Fruit fly (Drosophila melanogaster) whole organism, embryonic: Measurements from ENCODE around the gene CG31287.

Experiments
- Abd-B ChIP-seq: fragments of 200-800 bp; sonication (Bioruptor generic); optimal IDR thresholded peaks from 2 replicates; lab custom pipeline; 2018; ENCODE audit warnings: missing biosample characterization, mild to moderate bottlenecking, missing genetic modification characterization, moderate library complexity
- C15 ChIP-seq: fragments of 200-800 bp; sonication (Bioruptor generic); IDR thresholded peaks from 3 replicates; pipeline ENCODE4 v1.3.6; 2022; ENCODE audit warnings: missing biosample characterization, missing genetic modification characterization
- CG10431 ChIP-seq: fragments of 200-800 bp; sonication (Bioruptor generic); optimal IDR thresholded peaks from 3 replicates; lab custom pipeline; 2018; ENCODE audit warnings: missing biosample characterization, mild to moderate bottlenecking, missing genetic modification characterization
- CG11093 ChIP-seq: fragments of 200-800 bp; sonication (Bioruptor generic); IDR thresholded peaks from 3 replicates; pipeline ENCODE4 v1.3.6; 2022; ENCODE audit warnings: missing biosample characterization, missing genetic modification characterization
- CG12391 ChIP-seq: fragments of 200-800 bp; sonication (Bioruptor generic); optimal IDR thresholded peaks from 3 replicates; lab custom pipeline; 2018; ENCODE audit warnings: missing biosample characterization, mild to moderate bottlenecking, missing genetic modification characterization, moderate library complexity
- CG12942 ChIP-seq: fragments of 200-800 bp; sonication (Bioruptor generic); optimal IDR thresholded peaks from 3 replicates; lab custom pipeline; 2016; ENCODE audit warnings: missing biosample characterization, missing genetic modification characterization
- CG1529 ChIP-seq: fragments of 200-800 bp; sonication (Bioruptor generic); optimal IDR thresholded peaks from 3 replicates; lab custom pipeline; 2018; ENCODE audit warnings: missing biosample characterization, missing genetic modification characterization
- CG16863 ChIP-seq: fragments of 200-800 bp; sonication (Bioruptor generic); optimal IDR thresholded peaks from 3 replicates; lab custom pipeline; 2016; ENCODE audit warnings: missing biosample characterization, missing genetic modification characterization
- CG17829 ChIP-seq: fragments of 200-800 bp; optimal IDR thresholded peaks from 2 replicates; lab custom pipeline; 2019; ENCODE audit warnings: missing biosample characterization, mild to moderate bottlenecking, missing genetic modification characterization, moderate library complexity
- CG3163 ChIP-seq: fragments of 200-800 bp; sonication (Bioruptor generic); optimal IDR thresholded peaks from 3 replicates; lab custom pipeline; 2016; ENCODE audit warnings: missing biosample characterization, missing genetic modification characterization
- CG3838 ChIP-seq: fragments of 200-800 bp; sonication (Bioruptor generic); optimal IDR thresholded peaks from 3 replicates; lab custom pipeline; 2016; ENCODE audit warnings: missing biosample characterization, missing genetic modification characterization
- CG6272 ChIP-seq: fragments of 200-800 bp; sonication (Bioruptor generic); IDR thresholded peaks from 2 replicates; pipeline ENCODE4 v1.3.6; 2022; ENCODE audit warnings: missing biosample characterization, missing genetic modification characterization
- CG7556 ChIP-seq: fragments of 200-800 bp; sonication (Bioruptor generic); optimal IDR thresholded peaks from 2 replicates; lab custom pipeline; 2017; ENCODE audit warnings: missing biosample characterization, mild to moderate bottlenecking, missing genetic modification characterization
- CG7745 ChIP-seq: fragments of 200-800 bp; sonication (Bioruptor generic); optimal IDR thresholded peaks from 2 replicates; lab custom pipeline; 2018; ENCODE audit warnings: missing biosample characterization, mild to moderate bottlenecking, missing genetic modification characterization, moderate library complexity
- CG8765 ChIP-seq: fragments of 200-800 bp; sonication (Bioruptor generic); IDR thresholded peaks from 2 replicates; pipeline ENCODE4 v1.3.6; 2022; ENCODE audit warnings: missing biosample characterization, missing genetic modification characterization
- Camta ChIP-seq: fragments of 200-800 bp; sonication (Bioruptor generic); optimal IDR thresholded peaks from 2 replicates; lab custom pipeline; 2016; ENCODE audit warnings: missing biosample characterization, missing genetic modification characterization
- Dbx ChIP-seq: fragments of 200-800 bp; sonication (Bioruptor generic); IDR thresholded peaks from 3 replicates; pipeline ENCODE4 v1.3.6; 2022; ENCODE audit warnings: missing biosample characterization, missing genetic modification characterization
- Dip2 ChIP-seq: fragments of 200-800 bp; sonication (Bioruptor generic); IDR thresholded peaks from 2 replicates; pipeline ENCODE4 v1.3.6; 2022; ENCODE audit warnings: missing biosample characterization, missing genetic modification characterization
- Dll ChIP-seq: fragments of 200-800 bp; sonication (Bioruptor generic); IDR thresholded peaks from 4 replicates; pipeline ENCODE4 v1.3.6; 2022; ENCODE audit warnings: missing biosample characterization, missing genetic modification characterization; ENCODE audit not compliant: partially characterized antibody
- Hey ChIP-seq: fragments of 200-800 bp; sonication (Bioruptor generic); optimal IDR thresholded peaks from 3 replicates; lab custom pipeline; 2018; ENCODE audit warnings: missing biosample characterization, mild to moderate bottlenecking, missing genetic modification characterization
- Hr51 ChIP-seq, 2 experiments: fragments of 200-800 bp; sonication (Bioruptor generic); optimal IDR thresholded peaks; 2 replicates in 1 of 2; 3 replicates in 1 of 2; lab custom pipeline; 2016 to 2018; ENCODE audit warnings: missing biosample characterization in 2 of 2, missing genetic modification characterization in 2 of 2, mild to moderate bottlenecking in 1 of 2, moderate library complexity in 1 of 2
- Lhr ChIP-seq: fragments of 200-800 bp; sonication (Bioruptor generic); optimal IDR thresholded peaks from 3 replicates; lab custom pipeline; 2017; ENCODE audit warnings: mild to moderate bottlenecking, missing biosample characterization, missing genetic modification reagents, missing genetic modification characterization
- NC2α ChIP-seq: fragments of 200-800 bp; sonication (Bioruptor generic); optimal IDR thresholded peaks from 2 replicates; lab custom pipeline; 2016; ENCODE audit warnings: missing biosample characterization, missing genetic modification characterization
- Ravus ChIP-seq: fragments of 200-800 bp; sonication (Bioruptor generic); IDR thresholded peaks from 2 replicates; pipeline ENCODE4 v1.3.6; 2022; ENCODE audit warnings: missing biosample characterization, missing genetic modification characterization
- Side ChIP-seq: fragments of 200-800 bp; sonication (Bioruptor generic); optimal IDR thresholded peaks from 2 replicates; lab custom pipeline; 2016; ENCODE audit warnings: missing biosample characterization, missing genetic modification characterization
- Trl ChIP-seq, 3 experiments: fragments of >200 bp in 2 of 3; fragments of 200-800 bp in 1 of 3; sonication (Bioruptor generic) in 1 of 3; optimal IDR thresholded peaks; 2 replicates in 1 of 3; 3 replicates in 2 of 3; lab custom pipeline; 2016 to 2017; ENCODE audit warnings: missing biosample characterization in 1 of 3, missing genetic modification characterization in 1 of 3
- Vsx1 ChIP-seq: fragments of 200-800 bp; sonication (Bioruptor generic); optimal IDR thresholded peaks from 2 replicates; lab custom pipeline; 2017; ENCODE audit warnings: missing biosample characterization, mild to moderate bottlenecking, missing genetic modification characterization, missing genetic modification reagents
- bab2 ChIP-seq: fragments of 200-800 bp; sonication (Bioruptor generic); optimal IDR thresholded peaks from 2 replicates; lab custom pipeline; 2016; ENCODE audit warnings: missing biosample characterization, missing genetic modification characterization
- br ChIP-seq: fragments of >200 bp; optimal IDR thresholded peaks from 2 replicates; lab custom pipeline; 2017
- fru ChIP-seq: fragments of >200 bp; optimal IDR thresholded peaks from 2 replicates; lab custom pipeline; 2017
- grn ChIP-seq: fragments of 200-800 bp; sonication (Bioruptor generic); optimal IDR thresholded peaks from 3 replicates; lab custom pipeline; 2017; ENCODE audit warnings: missing biosample characterization, missing genetic modification characterization
- hb ChIP-seq: fragments of 200-800 bp; sonication (Bioruptor generic); IDR thresholded peaks from 3 replicates; pipeline ENCODE4 v1.3.6; 2022; ENCODE audit warnings: missing biosample characterization, missing genetic modification characterization; ENCODE audit not compliant: partially characterized antibody
- ind ChIP-seq: fragments of 200-800 bp; sonication (Bioruptor generic); optimal IDR thresholded peaks from 3 replicates; lab custom pipeline; 2016; ENCODE audit warnings: missing biosample characterization, missing genetic modification characterization
- knrl ChIP-seq: fragments of 200-800 bp; sonication (Bioruptor generic); IDR thresholded peaks from 3 replicates; pipeline ENCODE4 v1.3.6; 2022; ENCODE audit warnings: missing biosample characterization, missing genetic modification characterization; ENCODE audit not compliant: partially characterized antibody
- pan ChIP-seq, 4 experiments: fragments of >200 bp in 3 of 4; fragments of 200-800 bp in 1 of 4; sonication (Bioruptor generic) in 1 of 4; optimal IDR thresholded peaks in 3 of 4; IDR thresholded peaks in 1 of 4; 2 replicates each; pipeline versions ENCODE4 v1.3.6 to Lab custom; 2017 to 2022; ENCODE audit warnings: missing biosample characterization in 2 of 4, missing genetic modification characterization in 2 of 4, mixed read lengths in 1 of 4
- pb ChIP-seq: fragments of 200-800 bp; sonication (Bioruptor generic); optimal IDR thresholded peaks from 3 replicates; lab custom pipeline; 2016; ENCODE audit warnings: missing biosample characterization, missing genetic modification characterization
- pfk ChIP-seq: fragments of 200-800 bp; sonication (Bioruptor generic); optimal IDR thresholded peaks from 2 replicates; lab custom pipeline; 2018; ENCODE audit warnings: missing biosample characterization, mild to moderate bottlenecking, missing genetic modification characterization, moderate library complexity
- prd ChIP-seq, 3 experiments: fragments of >200 bp in 2 of 3; fragments of 200-800 bp in 1 of 3; sonication (Bioruptor generic) in 1 of 3; optimal IDR thresholded peaks in 2 of 3; IDR thresholded peaks in 1 of 3; 2 replicates in 2 of 3; 3 replicates in 1 of 3; pipeline versions ENCODE4 v1.3.6 to Lab custom; 2017 to 2022; ENCODE audit warnings: missing biosample characterization in 1 of 3, missing genetic modification characterization in 1 of 3
- slp2 ChIP-seq: fragments of 200-800 bp; sonication (Bioruptor generic); optimal IDR thresholded peaks from 2 replicates; lab custom pipeline; 2016; ENCODE audit warnings: missing biosample characterization, missing genetic modification characterization
- stwl ChIP-seq: fragments of 200-800 bp; sonication (Bioruptor generic); optimal IDR thresholded peaks from 3 replicates; lab custom pipeline; 2018; ENCODE audit warnings: missing biosample characterization, mild to moderate bottlenecking, missing genetic modification characterization, moderate library complexity
- tio ChIP-seq: fragments of 200-800 bp; sonication (Bioruptor generic); optimal IDR thresholded peaks from 2 replicates; lab custom pipeline; 2017; ENCODE audit warnings: missing biosample characterization, missing genetic modification characterization, inconsistent platforms
- trem ChIP-seq: fragments of 200-800 bp; optimal IDR thresholded peaks from 3 replicates; lab custom pipeline; 2019; ENCODE audit warnings: missing biosample characterization, mild to moderate bottlenecking, missing genetic modification characterization, moderate library complexity
- tup ChIP-seq: fragments of 200-800 bp; sonication (Bioruptor generic); optimal IDR thresholded peaks from 2 replicates; lab custom pipeline; 2016; ENCODE audit warnings: missing biosample characterization, mild to moderate bottlenecking, missing genetic modification characterization, moderate library complexity
- usp ChIP-seq: fragments of >200 bp; optimal IDR thresholded peaks from 2 replicates; lab custom pipeline; 2017; ENCODE audit warnings: missing biosample characterization, missing genetic modification characterization
- vnd ChIP-seq: fragments of 200-800 bp; sonication (Bioruptor generic); IDR thresholded peaks from 3 replicates; pipeline ENCODE4 v1.3.6; 2022; ENCODE audit warnings: missing biosample characterization, missing genetic modification characterization; ENCODE audit not compliant: partially characterized antibody
- vvl ChIP-seq: fragments of 200-800 bp; sonication (Bioruptor generic); IDR thresholded peaks from 2 replicates; pipeline ENCODE4 v1.3.6; 2022; ENCODE audit warnings: missing biosample characterization, missing genetic modification characterization
- wek ChIP-seq: fragments of 200-800 bp; sonication (Bioruptor generic); optimal IDR thresholded peaks from 3 replicates; lab custom pipeline; 2018; ENCODE audit warnings: missing biosample characterization, mild to moderate bottlenecking, missing genetic modification characterization, moderate library complexity
- zen2 ChIP-seq: fragments of 200-800 bp; sonication (Bioruptor generic); IDR thresholded peaks from 3 replicates; pipeline ENCODE4 v1.3.6; 2022; ENCODE audit warnings: missing biosample characterization, missing genetic modification characterization; ENCODE audit not compliant: partially characterized antibody

The CG31287 gene

dm6 chr3R:16224415-16225165, 21.4 kb downstream of the CG31287 start (continued):
- peak; percentile 93 for TF ChIP-seq CG3838 (GFP tag; lab: Kevin White, UChicago)
- TF ChIP-seq hb (GFP tag; lab: Robert Waterston, UW), result no peak
- peak; percentile 97 for TF ChIP-seq slp2 (GFP tag; lab: Kevin White, UChicago)
- peak; percentile 50 for TF ChIP-seq stwl (tag; lab: Kevin White, UChicago)
- TF ChIP-seq CG16863 (GFP tag; lab: Kevin White, UChicago), result peak; percentile 97
- no peak for TF ChIP-seq fru (lab: Kevin White, UChicago)
- TF ChIP-seq CG7556 (GFP tag; lab: Kevin White, UChicago), result peak; percentile 99
- TF ChIP-seq usp (GFP tag; lab: Kevin White, UChicago), result no peak
- TF ChIP-seq zen2 (GFP tag; lab: Robert Waterston, UW), result no peak
- TF ChIP-seq Camta, result peak; percentile 97
- peak; percentile 75 for TF ChIP-seq grn (GFP tag; lab: Kevin White, UChicago)
- peak; percentile 74 for TF ChIP-seq wek (GFP tag; lab: Kevin White, UChicago)
- peak; percentile 97 for TF ChIP-seq CG11093
- TF ChIP-seq Lhr (GFP tag; lab: Kevin White, UChicago), result peak; percentile 95
- peak; percentile 96 for TF ChIP-seq NC2α (GFP tag; lab: Kevin White, UChicago)
- peak; percentile 97 for TF ChIP-seq Abd-B (GFP tag; lab: Kevin White, UChicago)
- TF ChIP-seq CG12391 (tag; lab: Kevin White, UChicago), result peak; percentile 99
- no peak for TF ChIP-seq pfk (GFP tag; lab: Kevin White, UChicago)
- peak; percentile 92 for TF ChIP-seq CG12942 (GFP tag; lab: Kevin White, UChicago)
- TF ChIP-seq Dbx (GFP tag; lab: Robert Waterston, UW), result no peak
- peak; percentile 96 for TF ChIP-seq CG6272 (GFP tag; lab: Robert Waterston, UW)
- TF ChIP-seq CG8765 (GFP tag; lab: Robert Waterston, UW), result no peak
- peak; percentile 95 for TF ChIP-seq CG10431 (GFP tag; lab: Kevin White, UChicago)
- peak; percentile 90 for TF ChIP-seq CG3163 (GFP tag; lab: Kevin White, UChicago)
- TF ChIP-seq vvl, result no peak
- peak; percentile 96 to 97 for TF ChIP-seq Trl (optimal IDR thresholded peaks at IDR 0.05; lab: Kevin White, UChicago)
- TF ChIP-seq Trl (GFP tag; optimal IDR thresholded peaks at IDR 0.05; lab: Kevin White, UChicago), result peak; percentile 98
- peak; percentile 95 for TF ChIP-seq trem (tag; lab: Kevin White, UChicago)
- TF ChIP-seq knrl (GFP tag; lab: Robert Waterston, UW), result no peak
- TF ChIP-seq CG1529 (GFP tag; lab: Kevin White, UChicago), result peak; percentile 98
- peak; percentile 98 for TF ChIP-seq CG17829 (tag; lab: Kevin White, UChicago)
- TF ChIP-seq pan (optimal IDR thresholded peaks at IDR 0.05; lab: Kevin White, UChicago), result no peak
- no peak for TF ChIP-seq pan (GFP tag; optimal IDR thresholded peaks at IDR 0.05 in 1 of 2, IDR thresholded peaks at IDR 0.05 in 1 of 2)
- no peak for TF ChIP-seq prd (optimal IDR thresholded peaks at IDR 0.05; lab: Kevin White, UChicago)
- TF ChIP-seq prd (GFP tag; IDR thresholded peaks at IDR 0.05; lab: Robert Waterston, UW), result no peak
- TF ChIP-seq Ravus (GFP tag; lab: Robert Waterston, UW), result no peak
- TF ChIP-seq br (lab: Kevin White, UChicago), result no peak
- peak; percentile 98 for TF ChIP-seq bab2
- no peak for TF ChIP-seq C15 (GFP tag; lab: Robert Waterston, UW)
- peak; percentile 98 for TF ChIP-seq pb (GFP tag; lab: Kevin White, UChicago)
- peak; percentile 95 for TF ChIP-seq Vsx1
- TF ChIP-seq vnd (GFP tag; lab: Robert Waterston, UW), result no peak
- TF ChIP-seq Dll (GFP tag; lab: Robert Waterston, UW), result no peak
- TF ChIP-seq Hr51 (GFP tag; optimal IDR thresholded peaks at IDR 0.05; lab: Kevin White, UChicago), result peak; percentile 97 to 98
- peak; percentile 96 for TF ChIP-seq ind (GFP tag; lab: Kevin White, UChicago)
- TF ChIP-seq Hey (tag; lab: Kevin White, UChicago), result peak; percentile 59
- peak; percentile 98 for TF ChIP-seq Side (GFP tag; lab: Kevin White, UChicago)
- TF ChIP-seq CG7745 (tag; lab: Kevin White, UChicago), result peak; percentile 79
- TF ChIP-seq tup (GFP tag; lab: Kevin White, UChicago), result peak; percentile 93
- TF ChIP-seq Dip2, result no peak
- TF ChIP-seq tio, result peak; percentile 94
